Fruit fly (Drosophila melanogaster): ENCODE data around the gene mkg-p.

Gene mkg-p

DNA sequence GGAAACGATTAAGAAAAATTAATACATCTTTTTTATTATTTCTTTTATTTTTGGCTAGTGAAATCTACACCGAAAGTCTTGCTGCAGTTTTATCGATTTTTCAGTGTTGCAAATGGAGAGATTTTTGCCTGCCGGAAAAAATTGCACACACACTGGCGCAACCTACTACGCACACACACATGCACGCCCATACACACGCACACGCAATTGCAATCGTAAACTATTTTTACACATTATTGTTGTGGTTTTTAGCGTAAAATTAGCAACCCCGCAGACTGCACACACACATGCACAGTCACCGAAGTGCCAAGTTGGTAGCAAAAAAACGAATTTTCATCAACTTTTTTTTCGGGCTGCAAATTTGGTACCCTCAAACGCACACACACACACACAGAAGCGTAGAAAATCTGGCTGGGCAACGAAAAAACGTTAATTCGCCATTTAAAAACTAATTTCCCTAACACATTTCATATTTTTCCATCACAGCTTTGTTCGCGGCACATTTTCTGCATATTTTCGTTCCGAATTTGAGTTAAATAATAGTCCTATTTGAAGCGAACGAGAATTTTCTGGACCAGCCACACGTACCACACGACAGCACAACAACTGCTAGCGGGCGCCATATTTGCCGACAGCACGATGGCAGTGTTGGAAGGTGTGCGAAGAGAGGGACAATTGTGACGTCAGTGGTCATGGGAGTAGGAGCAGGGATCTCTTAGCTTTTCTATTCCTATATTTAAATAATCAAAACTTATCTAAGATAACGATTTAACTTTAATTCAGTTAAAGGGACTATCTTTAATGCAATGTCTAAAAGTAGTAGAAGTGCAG, 36.9 kb upstream of the mkg-p start, which contains the start of gene Unr (continued):
- TF ChIP-seq shn (GFP tag; optimal IDR thresholded peaks at IDR 0.05) (peak; percentile 85), mld (GFP tag; IDR thresholded peaks at IDR 0.05; ENCODE audit: partially characterized antibody) (no peak), CG9215 (GFP tag; IDR thresholded peaks at IDR 0.05) (no peak), ranshi (GFP tag; IDR thresholded peaks at IDR 0.05) (peak; percentile 81; the same call in 1 of the 2 replicates), lab (GFP tag; optimal IDR thresholded peaks at IDR 0.05) (peak; percentile 86), Dbx (GFP tag; IDR thresholded peaks at IDR 0.05) (peak; percentile 83; the same call in 2 of the 3 replicates), peb (GFP tag; IDR thresholded peaks at IDR 0.05) (0 out of 2 replicates have a peak, but pooled peaks have one; percentile 38), Fer3 (tag; optimal IDR thresholded peaks at IDR 0.05) (peak; percentile 71), CG12236 (GFP tag; optimal IDR thresholded peaks at IDR 0.05) (peak; percentile 32), chinmo (GFP tag; IDR thresholded peaks at IDR 0.05; ENCODE audit: partially characterized antibody) (0 out of 4 replicates have a peak, but pooled peaks have one; percentile 60), Hr39 (optimal IDR thresholded peaks at IDR 0.05) (no peak), CG7963 (GFP tag; IDR thresholded peaks at IDR 0.05; ENCODE audit: partially characterized antibody) (no peak), twi (tag; optimal IDR thresholded peaks at IDR 0.05) (peak; percentile 52), CG5245 (GFP tag; optimal IDR thresholded peaks at IDR 0.05) (peak; percentile 79), BtbVII (GFP tag; optimal IDR thresholded peaks at IDR 0.05) (peak; percentile 35), Fer2 (tag; optimal IDR thresholded peaks at IDR 0.05) (peak; percentile 69), h (optimal IDR thresholded peaks at IDR 0.05) (no peak), CG11696 (GFP tag; IDR thresholded peaks at IDR 0.05) (peak; percentile 71), HLH3B (GFP tag; IDR thresholded peaks at IDR 0.05) (peak; percentile 65), Mes4 (GFP tag; optimal IDR thresholded peaks at IDR 0.05) (peak; percentile 69), Atf-2 (GFP tag; optimal IDR thresholded peaks at IDR 0.05) (peak; percentile 73), Ssrp (tag; optimal IDR thresholded peaks at IDR 0.05) (peak; percentile 38), ftz-f1 (GFP tag; optimal IDR thresholded peaks at IDR 0.05) (peak; percentile 48), aop (GFP tag; IDR thresholded peaks at IDR 0.05) (no peak), amos (GFP tag; IDR thresholded peaks at IDR 0.05; ENCODE audit: partially characterized antibody) (no peak; the same call in 1 of the 2 replicates), nerfin-1 (tag; optimal IDR thresholded peaks at IDR 0.05) (peak; percentile 40), usp (GFP tag; optimal IDR thresholded peaks at IDR 0.05) (no peak), CG1832 (GFP tag; optimal IDR thresholded peaks at IDR 0.05) (no peak), nau (GFP tag; optimal IDR thresholded peaks at IDR 0.05) (peak; percentile 47), Lpt (GFP tag; optimal IDR thresholded peaks at IDR 0.05) (no peak), CG12219 (GFP tag; optimal IDR thresholded peaks at IDR 0.05) (peak; percentile 55), CG18619 (GFP tag; optimal IDR thresholded peaks at IDR 0.05) (peak; percentile 60), CG7357 (GFP tag; IDR thresholded peaks at IDR 0.05) (peak; percentile 45; the same call in 1 of the 3 replicates), p53 (GFP tag; optimal IDR thresholded peaks at IDR 0.05) (peak; percentile 22), CG10654 (GFP tag; optimal IDR thresholded peaks at IDR 0.05) (peak; percentile 74), Neu2 (GFP tag; optimal IDR thresholded peaks at IDR 0.05; ENCODE audit: borderline replicate concordance) (no peak), CG34376 (GFP tag; optimal IDR thresholded peaks at IDR 0.05) (peak; percentile 85), CG9817 (tag; optimal IDR thresholded peaks at IDR 0.05) (peak; percentile 74), Dek (tag; optimal IDR thresholded peaks at IDR 0.05) (peak; percentile 70), row (GFP tag; IDR thresholded peaks at IDR 0.05) (peak; percentile 86), Opbp (GFP tag; IDR thresholded peaks at IDR 0.05; ENCODE audit: partially characterized antibody) (no peak), Sox102F (GFP tag; optimal IDR thresholded peaks at IDR 0.05) (peak; percentile 61), CG10147 (GFP tag; optimal IDR thresholded peaks at IDR 0.05) (peak; percentile 37), B-H2 (GFP tag; optimal IDR thresholded peaks at IDR 0.05) (peak; percentile 91), gro (GFP tag; optimal IDR thresholded peaks at IDR 0.05) (peak; percentile 89), en (GFP tag; optimal IDR thresholded peaks at IDR 0.05) (peak; percentile 18), otp (GFP tag; IDR thresholded peaks at IDR 0.05) (no peak; the same call in 2 of the 3 replicates), schlank (tag; optimal IDR thresholded peaks at IDR 0.05) (peak; percentile 71), pros (GFP tag; optimal IDR thresholded peaks at IDR 0.05) (no peak)

All from whole organism, embryonic.